Worm (Caenorhabditis elegans): ENCODE results near the gene C32D5.12.

- TF ChIP-seq unc-130 (GFP tag; optimal IDR thresholded peaks at IDR 0.05) (no peak), mes-4 (tag; optimal IDR thresholded peaks at IDR 0.05) (no peak)
These were observed at the start of gene C32D5.12 for ce11 chrII:6358905-6359304.

Data from whole organism, young adult.